Fruit fly (Drosophila melanogaster) whole organism, pupa: Measurements from ENCODE around the gene CG1074.

Source experiments
- CG12605 ChIP-seq: fragments of 200-800 bp; sonication (Bioruptor generic); IDR thresholded peaks from 2 replicates; pipeline ENCODE4 v1.3.6; 2022; ENCODE audit warnings: missing biosample characterization, missing genetic modification characterization
- CG13204 ChIP-seq: fragments of 200-800 bp; sonication (Bioruptor generic); optimal IDR thresholded peaks from 2 replicates; lab custom pipeline; 2018; ENCODE audit warnings: missing biosample characterization, mild to moderate bottlenecking, missing genetic modification characterization, moderate library complexity
- CG14655 ChIP-seq: fragments of 200-800 bp; sonication (Bioruptor generic); optimal IDR thresholded peaks from 3 replicates; lab custom pipeline; 2017; ENCODE audit warnings: mild to moderate bottlenecking, missing biosample characterization, missing genetic modification reagents, missing genetic modification characterization
- CG15710 ChIP-seq: fragments of 200-800 bp; sonication (Bioruptor generic); optimal IDR thresholded peaks from 2 replicates; lab custom pipeline; 2018; ENCODE audit warnings: missing biosample characterization, mild to moderate bottlenecking, missing genetic modification characterization, moderate library complexity
- CG17806 ChIP-seq: fragments of 200-800 bp; sonication (Bioruptor generic); optimal IDR thresholded peaks from 2 replicates; lab custom pipeline; 2018; ENCODE audit warnings: missing biosample characterization, mild to moderate bottlenecking, missing genetic modification characterization, moderate library complexity
- CG34367 ChIP-seq: fragments of 200-800 bp; sonication (Bioruptor generic); optimal IDR thresholded peaks from 2 replicates; lab custom pipeline; 2018; ENCODE audit warnings: missing biosample characterization, mild to moderate bottlenecking, missing genetic modification characterization
- CG8301 ChIP-seq: fragments of 200-800 bp; sonication (Bioruptor generic); optimal IDR thresholded peaks from 2 replicates; lab custom pipeline; 2018; ENCODE audit warnings: missing biosample characterization, mild to moderate bottlenecking, missing genetic modification characterization
- D1 ChIP-seq: fragments of 200-800 bp; sonication (Bioruptor generic); optimal IDR thresholded peaks from 2 replicates; lab custom pipeline; 2018; ENCODE audit warnings: missing biosample characterization, mild to moderate bottlenecking, missing genetic modification characterization, moderate library complexity
- EcR ChIP-seq: fragments of 200-800 bp; sonication (Bioruptor generic); optimal IDR thresholded peaks from 3 replicates; lab custom pipeline; 2019; ENCODE audit warnings: missing biosample characterization, missing genetic modification characterization, mild to moderate bottlenecking, moderate library complexity, missing genetic modification reagents
- Ets98B ChIP-seq: fragments of 200-800 bp; sonication (Bioruptor generic); IDR thresholded peaks from 2 replicates; pipeline ENCODE4 v1.3.6; 2022; ENCODE audit warnings: missing biosample characterization, missing genetic modification characterization
- fd96Ca ChIP-seq: fragments of 200-800 bp; sonication (Bioruptor generic); IDR thresholded peaks from 3 replicates; pipeline ENCODE4 v1.3.6; 2022; ENCODE audit warnings: missing biosample characterization, missing genetic modification characterization

- no peak for TF ChIP-seq CG8301 (tag; lab: Kevin White, UChicago)
- no peak for TF ChIP-seq CG13204 (GFP tag; lab: Kevin White, UChicago)
- no peak for TF ChIP-seq CG12605
- no peak for TF ChIP-seq EcR (GFP tag; lab: Kevin White, UChicago)
- TF ChIP-seq CG34367 (tag; lab: Kevin White, UChicago) = no peak
- no peak for TF ChIP-seq Ets98B
- no peak for TF ChIP-seq CG15710
- no peak for TF ChIP-seq CG17806 (tag; lab: Kevin White, UChicago)
- TF ChIP-seq CG14655 (GFP tag; lab: Kevin White, UChicago) = no peak
- no peak for TF ChIP-seq fd96Ca
- no peak for TF ChIP-seq D1 (tag; lab: Kevin White, UChicago)
Observed at dm6 chr3R:4470695-4471046, 36.9 kb downstream of the CG1074 start.
